Worm (Caenorhabditis elegans): ENCODE results near the gene C49C3.15.

DNA sequence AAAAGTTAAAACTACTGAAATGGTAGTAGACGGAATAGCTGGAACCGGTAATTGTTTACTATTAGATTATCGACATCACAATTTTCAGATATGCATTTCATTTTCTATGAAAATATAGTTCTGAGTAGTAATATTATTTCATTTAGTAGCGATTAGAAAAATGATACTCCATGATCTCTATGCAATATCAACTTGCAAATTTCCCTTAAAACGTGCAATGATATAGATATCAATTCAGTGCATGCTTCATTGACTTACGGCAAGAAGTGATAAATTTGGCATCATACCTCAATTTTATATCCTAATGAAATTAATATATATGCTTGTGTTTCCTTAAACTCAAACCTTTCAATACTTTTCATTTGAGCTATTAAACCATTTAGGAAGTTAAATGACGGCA, 8.6 kb downstream of the C49C3.15 start, which contains the start of gene C49C3.21:
- TF ChIP-seq skn-1 (tag; optimal IDR thresholded peaks at IDR 0.05) (no peak), zag-1 (tag; optimal IDR thresholded peaks at IDR 0.05) (no peak), pha-4 (tag; optimal IDR thresholded peaks at IDR 0.05) (no peak), lin-39 (tag; optimal IDR thresholded peaks at IDR 0.05) (no peak), fkh-10 (GFP tag; optimal IDR thresholded peaks at IDR 0.05) (no peak), ztf-11 (tag; optimal IDR thresholded peaks at IDR 0.05) (no peak), elt-1 (tag; optimal IDR thresholded peaks at IDR 0.05) (no peak), snpc-4 (tag; optimal IDR thresholded peaks at IDR 0.05) (no peak), nhr-237 (tag; optimal IDR thresholded peaks at IDR 0.05) (no peak), nhr-28 (tag; optimal IDR thresholded peaks at IDR 0.05) (no peak), fos-1 (tag; optimal IDR thresholded peaks at IDR 0.05) (no peak), lin-15B (tag; optimal IDR thresholded peaks at IDR 0.05) (no peak), R02D3.7 (tag; optimal IDR thresholded peaks at IDR 0.05) (no peak), ceh-28 (tag; optimal IDR thresholded peaks at IDR 0.05) (no peak)

All from whole organism, L3 larva.